Fruit fly (Drosophila melanogaster): ENCODE results near the gene eIF2A.

The eIF2A gene

DNA sequence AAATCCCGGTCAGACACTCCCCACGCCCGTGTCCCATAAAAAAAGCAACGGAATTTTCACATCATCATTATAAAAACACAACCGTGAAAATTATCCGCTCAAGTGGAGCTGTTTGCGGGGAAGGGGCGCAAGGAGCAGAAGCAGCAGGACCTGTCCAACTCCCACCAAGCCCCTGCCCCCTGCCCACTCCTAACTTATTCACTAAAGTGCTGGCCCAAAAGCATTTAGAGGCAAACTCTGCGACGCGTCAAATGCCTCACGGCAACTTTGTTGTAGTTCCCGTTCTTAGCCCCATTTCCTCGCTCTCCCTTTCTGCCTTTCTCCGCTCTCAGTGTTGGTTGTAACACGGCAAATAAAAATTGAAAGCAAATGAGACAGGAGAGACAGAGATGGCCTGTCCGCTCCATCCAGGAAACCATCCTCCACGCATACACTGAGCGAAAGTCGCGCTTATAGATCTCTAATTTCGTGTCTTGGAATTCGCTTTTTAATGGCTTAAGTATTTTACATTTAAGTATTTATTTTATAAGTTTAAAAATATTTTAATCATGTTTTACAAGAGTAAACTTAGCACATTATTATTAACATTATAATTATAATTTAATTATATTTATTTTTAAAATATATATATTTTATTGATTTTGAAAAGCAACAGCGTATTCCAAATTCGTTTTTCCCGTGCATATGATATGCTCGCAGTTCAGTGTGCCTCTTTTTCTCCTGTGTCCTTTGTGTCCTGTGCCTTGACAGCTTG, 34.9 kb downstream of the eIF2A start (continued):
- peak; percentile 9 for TF ChIP-seq CG17385 (GFP tag; optimal IDR thresholded peaks at IDR 0.05)
- no peak for TF ChIP-seq zfh1 (GFP tag; IDR thresholded peaks at IDR 0.05)
- peak; percentile 15 for TF ChIP-seq Abd-B (GFP tag; optimal IDR thresholded peaks at IDR 0.05)
- TF ChIP-seq CG12942 (GFP tag; optimal IDR thresholded peaks at IDR 0.05) = peak; percentile 8
- TF ChIP-seq Fer1 (GFP tag; optimal IDR thresholded peaks at IDR 0.05) = peak; percentile 34
- peak; percentile 39 for TF ChIP-seq CG6765 (GFP tag; optimal IDR thresholded peaks at IDR 0.05)
- peak; percentile 43; the same call in 1 of the 2 replicates for TF ChIP-seq slbo (GFP tag; IDR thresholded peaks at IDR 0.05)
- peak; percentile 3 for TF ChIP-seq tin (GFP tag; optimal IDR thresholded peaks at IDR 0.05)
- peak; percentile 17; the same call in 1 of the 2 replicates for TF ChIP-seq Dref (GFP tag; IDR thresholded peaks at IDR 0.05)
- TF ChIP-seq CG10147 (GFP tag; optimal IDR thresholded peaks at IDR 0.05) = peak; percentile 57
- peak; percentile 65 for TF ChIP-seq dmrt99B (tag; optimal IDR thresholded peaks at IDR 0.05)
- no peak for TF ChIP-seq CG9876 (GFP tag; optimal IDR thresholded peaks at IDR 0.05)
- TF ChIP-seq row (GFP tag; IDR thresholded peaks at IDR 0.05) = peak; percentile 57
- TF ChIP-seq CG4424 (GFP tag; optimal IDR thresholded peaks at IDR 0.05) = peak; percentile 24
- peak; percentile 39 for TF ChIP-seq CG18619 (GFP tag; optimal IDR thresholded peaks at IDR 0.05)
- peak; percentile 27 for TF ChIP-seq Deaf1 (tag; optimal IDR thresholded peaks at IDR 0.05)
- no peak for TF ChIP-seq GATAe (GFP tag; conservative IDR thresholded peaks at IDR 0.05)
- TF ChIP-seq CG4328 (GFP tag; optimal IDR thresholded peaks at IDR 0.05) = peak; percentile 0
- TF ChIP-seq NfI (GFP tag; optimal IDR thresholded peaks at IDR 0.05) = peak; percentile 33
- TF ChIP-seq bcd (GFP tag; optimal IDR thresholded peaks at IDR 0.05) = peak; percentile 30
- no peak for TF ChIP-seq kay (GFP tag; optimal IDR thresholded peaks at IDR 0.05)
- TF ChIP-seq CG2678 (tag; optimal IDR thresholded peaks at IDR 0.05) = peak; percentile 76
- TF ChIP-seq fu2 (GFP tag; optimal IDR thresholded peaks at IDR 0.05) = no peak
- TF ChIP-seq CG11504 (tag; optimal IDR thresholded peaks at IDR 0.05) = peak; percentile 75
- peak; percentile 3 for TF ChIP-seq zf30C (GFP tag; optimal IDR thresholded peaks at IDR 0.05)
- TF ChIP-seq CG12659 (GFP tag; optimal IDR thresholded peaks at IDR 0.05) = peak; percentile 30
- TF ChIP-seq CG7839 (tag; optimal IDR thresholded peaks at IDR 0.05) = peak; percentile 60
- peak; percentile 62 for TF ChIP-seq CG13296 (GFP tag; optimal IDR thresholded peaks at IDR 0.05)
- TF ChIP-seq Fer3 (tag; optimal IDR thresholded peaks at IDR 0.05) = peak; percentile 22
- no peak for TF ChIP-seq CG8478 (optimal IDR thresholded peaks at IDR 0.05)
- peak; percentile 51 for TF ChIP-seq BtbVII (GFP tag; optimal IDR thresholded peaks at IDR 0.05)
- TF ChIP-seq Oli (tag; optimal IDR thresholded peaks at IDR 0.05) = peak; percentile 58
- peak; percentile 55 for TF ChIP-seq CG9727 (GFP tag; optimal IDR thresholded peaks at IDR 0.05)
- peak; percentile 12 for TF ChIP-seq CG15601 (tag; optimal IDR thresholded peaks at IDR 0.05)
- TF ChIP-seq ATbp (GFP tag; optimal IDR thresholded peaks at IDR 0.05) = peak; percentile 14

dm6 chr3L:21871804-21872203, 47.3 kb downstream of the eIF2A start:
- peak in 1 of 2 experiments; percentile 56 for TF ChIP-seq Dfd (GFP tag; optimal IDR thresholded peaks at IDR 0.05)
- no peak for TF ChIP-seq CG15269 (tag; optimal IDR thresholded peaks at IDR 0.05)
- TF ChIP-seq nerfin-1 (tag; optimal IDR thresholded peaks at IDR 0.05) = no peak
- TF ChIP-seq da (GFP tag; optimal IDR thresholded peaks at IDR 0.05) = no peak
- no peak for TF ChIP-seq CG31441 (GFP tag; IDR thresholded peaks at IDR 0.05)
- TF ChIP-seq Ssrp (tag; optimal IDR thresholded peaks at IDR 0.05) = no peak
- no peak for TF ChIP-seq tap (tag; optimal IDR thresholded peaks at IDR 0.05)
- TF ChIP-seq Atf-2 (GFP tag; optimal IDR thresholded peaks at IDR 0.05) = no peak
- no peak for TF ChIP-seq Hand (GFP tag; optimal IDR thresholded peaks at IDR 0.05)
